Worm (Caenorhabditis elegans) whole organism, late embryonic: ENCODE measurements around the gene F01F1.2.

Experiments used
- F13H6.1 ChIP-seq: sonication (generic microtip); optimal IDR thresholded peaks from 2 replicates; lab custom pipeline; 2016; ENCODE audit warnings: missing genetic modification characterization, missing compliant biosample characterization
- ama-1 ChIP-seq: fragments of 150-350 bp; optimal IDR thresholded peaks from 2 replicates; lab custom pipeline; 2014
- dve-1 ChIP-seq: sonication (generic microtip); optimal IDR thresholded peaks from 2 replicates; lab custom pipeline; 2017; ENCODE audit warnings: antibody characterized with exemption, mild to moderate bottlenecking, missing genetic modification characterization, missing compliant biosample characterization
- fkh-6 ChIP-seq: sonication (generic microtip); optimal IDR thresholded peaks from 2 replicates; lab custom pipeline; 2016; ENCODE audit warnings: missing genetic modification characterization, missing compliant biosample characterization
- madf-2 ChIP-seq: sonication (generic microtip); optimal IDR thresholded peaks from 2 replicates; lab custom pipeline; 2017; ENCODE audit warnings: missing genetic modification characterization, missing compliant biosample characterization
- nhr-11 ChIP-seq: fragments of 150-350 bp; optimal IDR thresholded peaks from 2 replicates; lab custom pipeline; 2014; ENCODE audit warnings: missing biosample characterization, missing genetic modification characterization
- pag-3 ChIP-seq: sonication (generic microtip); optimal IDR thresholded peaks from 2 replicates; lab custom pipeline; 2016; ENCODE audit warnings: missing compliant biosample characterization, missing genetic modification characterization, borderline replicate concordance
- pax-1 ChIP-seq: fragments of 150-350 bp; optimal IDR thresholded peaks from 2 replicates; lab custom pipeline; 2014; ENCODE audit warnings: missing biosample characterization, missing genetic modification characterization
- pha-4 ChIP-seq: fragments of 150-350 bp; optimal IDR thresholded peaks from 2 replicates; lab custom pipeline; 2018; ENCODE audit warnings: missing biosample characterization, missing genetic modification reagents, missing genetic modification characterization
- tbx-2 ChIP-seq: sonication (generic microtip); optimal IDR thresholded peaks from 2 replicates; lab custom pipeline; 2016; ENCODE audit warnings: missing genetic modification characterization, missing compliant biosample characterization
- ztf-16 ChIP-seq: sonication (generic microtip); optimal IDR thresholded peaks from 2 replicates; lab custom pipeline; 2017; ENCODE audit warnings: missing genetic modification characterization, missing compliant biosample characterization

DNA sequence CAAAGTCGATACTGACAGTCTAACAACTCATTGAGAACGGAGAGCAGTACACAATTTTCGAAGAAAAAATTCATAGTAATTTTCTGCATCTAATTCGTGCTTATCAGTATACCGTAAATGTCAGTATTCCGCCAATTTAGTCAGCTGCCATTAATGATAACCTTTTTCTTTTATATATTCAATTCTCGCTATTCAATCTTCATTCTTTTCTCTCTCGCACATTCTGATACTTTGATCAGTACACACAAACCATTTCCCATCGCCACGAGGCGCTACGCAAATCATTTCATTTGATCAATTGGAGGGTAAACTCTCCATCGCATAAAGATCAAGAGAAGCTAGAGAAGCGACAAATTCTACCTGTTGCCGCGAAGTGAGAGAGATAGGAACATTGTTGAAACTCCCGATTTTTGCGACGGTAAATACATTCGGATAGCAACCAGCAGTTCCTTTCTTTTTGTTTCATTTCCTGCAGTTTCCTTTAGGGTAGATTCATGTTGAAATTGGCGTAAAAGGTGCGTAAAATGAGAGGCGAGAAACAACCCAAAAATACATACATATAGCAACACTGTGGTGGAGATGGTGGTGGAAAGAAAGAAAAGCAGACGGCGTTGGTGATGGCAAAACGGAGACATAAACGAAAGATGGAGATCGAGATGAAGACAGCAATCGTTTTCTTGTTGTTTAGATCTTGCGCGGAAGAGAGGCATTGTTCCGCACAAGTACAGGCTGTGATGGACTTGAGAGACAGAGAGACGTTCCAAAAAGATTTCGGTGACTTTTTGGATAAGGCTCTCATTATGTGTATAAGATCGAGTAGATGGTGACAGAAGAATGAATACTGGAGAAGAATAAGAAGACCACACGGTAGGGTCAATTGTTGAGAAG, 40.0 kb upstream of the F01F1.2 start:
- TF ChIP-seq fkh-6 (no peak), dve-1 (tag; lab: Kevin White, UChicago) (no peak), ztf-16 (tag; lab: Kevin White, UChicago) (no peak), pha-4 (tag; lab: Kevin White, UChicago) (no peak), nhr-11 (tag; lab: Kevin White, UChicago) (no peak), pax-1 (tag; lab: Kevin White, UChicago) (no peak), ama-1 (lab: Kevin White, UChicago) (no peak), F13H6.1 (no peak), pag-3 (tag; lab: Kevin White, UChicago) (no peak), tbx-2 (tag; lab: Kevin White, UChicago) (no peak), madf-2 (no peak)
